Fruit fly (Drosophila melanogaster) whole organism: ENCODE measurements around the gene WASp.

Source experiments
- CG8478 ChIP-seq: fragments of >200 bp; optimal IDR thresholded peaks from 2 replicates; lab custom pipeline; 2018; ENCODE audit warnings: inconsistent platforms
- EcR ChIP-seq, 2 experiments: fragments of >200 bp; optimal IDR thresholded peaks; 2 replicates each; lab custom pipeline; 2017; ENCODE audit warnings: missing biosample characterization in 2 of 2, missing genetic modification characterization in 2 of 2, missing genetic modification reagents in 2 of 2
- pan ChIP-seq: fragments of >200 bp; optimal IDR thresholded peaks from 2 replicates; lab custom pipeline; 2017
- usp ChIP-seq: fragments of >200 bp; optimal IDR thresholded peaks from 2 replicates; lab custom pipeline; 2017; ENCODE audit warnings: missing biosample characterization, missing genetic modification characterization, mixed read lengths

- TF ChIP-seq usp (no peak), EcR (GFP tag; optimal IDR thresholded peaks at IDR 0.05; lab: Kevin White, UChicago) (no peak), pan (lab: Kevin White, UChicago) (no peak), CG8478 (no peak)
Measured at dm6 chr3R:28811677-28812465, 20.0 kb downstream of the WASp start, which contains the start of gene Prp39.
